Worm (Caenorhabditis elegans) whole organism, L2 larva: ENCODE data around the gene fbxa-18.

Source experiments
- Y55F3AM.14 ChIP-seq: fragments of 200-800 bp; sonication (Bioruptor generic); optimal IDR thresholded peaks from 2 replicates; lab custom pipeline; 2018; ENCODE audit warnings: mild to moderate bottlenecking, missing genetic modification characterization, missing compliant biosample characterization
- mbf-1 ChIP-seq: sonication (generic microtip); optimal IDR thresholded peaks from 2 replicates; lab custom pipeline; 2017; ENCODE audit warnings: missing biosample characterization, missing genetic modification characterization
- ztf-4 ChIP-seq: fragments of 150-350 bp; optimal IDR thresholded peaks from 2 replicates; lab custom pipeline; 2014; ENCODE audit warnings: missing biosample characterization, missing genetic modification characterization

ce11 chrV:16145009-16145408, 2.5 kb downstream of the fbxa-18 start:
- TF ChIP-seq Y55F3AM.14 (no peak), ztf-4 (tag; lab: Kevin White, UChicago) (no peak), mbf-1 (tag; lab: Kevin White, UChicago) (no peak)
